Fruit fly (Drosophila melanogaster): ENCODE measurements around the gene zfh1.

Gene zfh1

dm6 chr3R:30770069-30770633 is 4.4 kb downstream of the zfh1 start (continued):
- TF ChIP-seq esg (GFP tag; conservative IDR thresholded peaks at IDR 0.05) (no peak), CG12155 (GFP tag; optimal IDR thresholded peaks at IDR 0.05) (no peak), CG10431 (GFP tag; optimal IDR thresholded peaks at IDR 0.05) (no peak), CG10959 (GFP tag; IDR thresholded peaks at IDR 0.05) (0 out of 2 replicates have a peak, but pooled peaks have one; percentile 20), Atf-2 (GFP tag; optimal IDR thresholded peaks at IDR 0.05) (peak; percentile 15), CG1233 (GFP tag; optimal IDR thresholded peaks at IDR 0.05) (no peak), sc (optimal IDR thresholded peaks at IDR 0.05) (no peak), sc (GFP tag; optimal IDR thresholded peaks at IDR 0.05) (no peak), CG30431 (GFP tag; optimal IDR thresholded peaks at IDR 0.05) (peak; percentile 1), scrt (GFP tag; optimal IDR thresholded peaks at IDR 0.05) (no peak), ERR (GFP tag; optimal IDR thresholded peaks at IDR 0.05) (no peak), Atf3 (GFP tag; optimal IDR thresholded peaks at IDR 0.05) (no peak), CG10267 (tag; optimal IDR thresholded peaks at IDR 0.05) (peak; percentile 0), ara (GFP tag; IDR thresholded peaks at IDR 0.05) (peak; percentile 42; the same call in 1 of the 2 replicates), Xrp1 (GFP tag; IDR thresholded peaks at IDR 0.05) (peak; percentile 61), CG18011 (GFP tag; optimal IDR thresholded peaks at IDR 0.05) (no peak), vfl (GFP tag; optimal IDR thresholded peaks at IDR 0.05) (no peak), NfI (GFP tag; optimal IDR thresholded peaks at IDR 0.05) (no peak), CG9215 (GFP tag; IDR thresholded peaks at IDR 0.05) (no peak), nerfin-2 (GFP tag; IDR thresholded peaks at IDR 0.05; ENCODE audit: partially characterized antibody) (no peak), CG13123 (GFP tag; optimal IDR thresholded peaks at IDR 0.05) (no peak), tup (GFP tag; optimal IDR thresholded peaks at IDR 0.05) (no peak), br (optimal IDR thresholded peaks at IDR 0.05) (no peak), crp (GFP tag; optimal IDR thresholded peaks at IDR 0.05) (no peak), CG15269 (tag; optimal IDR thresholded peaks at IDR 0.05) (no peak), ftz-f1 (GFP tag; optimal IDR thresholded peaks at IDR 0.05) (no peak), sisA (GFP tag; IDR thresholded peaks at IDR 0.05) (no peak), pfk (GFP tag; optimal IDR thresholded peaks at IDR 0.05) (no peak), trem (tag; optimal IDR thresholded peaks at IDR 0.05) (no peak), sd (tag; optimal IDR thresholded peaks at IDR 0.05) (no peak), lilli (GFP tag; optimal IDR thresholded peaks at IDR 0.05) (no peak), btn (GFP tag; optimal IDR thresholded peaks at IDR 0.05) (no peak), cato (GFP tag; optimal IDR thresholded peaks at IDR 0.05; ENCODE audit: borderline replicate concordance) (no peak), NK7.1 (GFP tag; optimal IDR thresholded peaks at IDR 0.05) (no peak), otp (GFP tag; IDR thresholded peaks at IDR 0.05) (no peak), pnt (GFP tag; optimal IDR thresholded peaks at IDR 0.05) (no peak), CG4404 (GFP tag; IDR thresholded peaks at IDR 0.05) (peak; percentile 49), CG10543 (GFP tag; optimal IDR thresholded peaks at IDR 0.05) (no peak)

dm6 chr3R:30770709-30771108 is 5.0 kb downstream of the zfh1 start:
- TF ChIP-seq CTCF (GFP tag; optimal IDR thresholded peaks at IDR 0.05) (peak; percentile 81), Opbp (GFP tag; IDR thresholded peaks at IDR 0.05; ENCODE audit: partially characterized antibody) (no peak)
